Fruit fly (Drosophila melanogaster) whole organism, embryonic: ENCODE measurements around the gene Tsf1.

Experiments used
- Aef1 ChIP-seq: fragments of 200-800 bp; sonication (Bioruptor generic); IDR thresholded peaks from 3 replicates; pipeline ENCODE4 v1.3.6; 2022; ENCODE audit warnings: missing biosample characterization, missing genetic modification characterization
- Antp ChIP-seq: fragments of 200-800 bp; sonication (Bioruptor generic); optimal IDR thresholded peaks from 3 replicates; lab custom pipeline; 2016; ENCODE audit warnings: missing biosample characterization, missing genetic modification characterization
- Asciz ChIP-seq: fragments of 200-800 bp; sonication (Bioruptor generic); optimal IDR thresholded peaks from 2 replicates; lab custom pipeline; 2017; ENCODE audit warnings: missing biosample characterization, mild to moderate bottlenecking, missing genetic modification characterization, missing genetic modification reagents
- Bgb ChIP-seq: fragments of 200-800 bp; sonication (Bioruptor generic); IDR thresholded peaks from 2 replicates; pipeline ENCODE4 v1.3.6; 2022; ENCODE audit warnings: missing biosample characterization, missing genetic modification characterization; ENCODE audit not compliant: partially characterized antibody
- CG10147 ChIP-seq: fragments of 200-800 bp; sonication (Bioruptor generic); optimal IDR thresholded peaks from 2 replicates; lab custom pipeline; 2019; ENCODE audit warnings: missing biosample characterization, mild to moderate bottlenecking, missing genetic modification characterization, moderate library complexity
- CG10462 ChIP-seq: fragments of 200-800 bp; sonication (Bioruptor generic); optimal IDR thresholded peaks from 2 replicates; lab custom pipeline; 2016; ENCODE audit warnings: missing biosample characterization, missing genetic modification characterization
- CG12104 ChIP-seq: fragments of 200-800 bp; sonication (Bioruptor generic); optimal IDR thresholded peaks from 3 replicates; lab custom pipeline; 2016; ENCODE audit warnings: missing biosample characterization, missing genetic modification characterization
- CG12744 ChIP-seq: fragments of 200-800 bp; sonication (Bioruptor generic); optimal IDR thresholded peaks from 2 replicates; lab custom pipeline; 2016; ENCODE audit warnings: missing biosample characterization, missing genetic modification characterization
- CG12769 ChIP-seq: fragments of 200-800 bp; sonication (Bioruptor generic); optimal IDR thresholded peaks from 2 replicates; lab custom pipeline; 2019; ENCODE audit warnings: missing biosample characterization, mild to moderate bottlenecking, missing genetic modification characterization, moderate library complexity
- CG14014 ChIP-seq: fragments of 200-800 bp; sonication (Bioruptor generic); IDR thresholded peaks from 2 replicates; pipeline ENCODE4 v1.3.6; 2022; ENCODE audit warnings: missing biosample characterization, missing genetic modification characterization
- CG17568 ChIP-seq: fragments of 200-800 bp; sonication (Bioruptor generic); optimal IDR thresholded peaks from 2 replicates; lab custom pipeline; 2018; ENCODE audit warnings: missing biosample characterization, mild to moderate bottlenecking, missing genetic modification characterization, moderate library complexity
- CG17802 ChIP-seq: fragments of 200-800 bp; sonication (Bioruptor generic); optimal IDR thresholded peaks from 2 replicates; lab custom pipeline; 2018; ENCODE audit warnings: missing biosample characterization, mild to moderate bottlenecking, missing genetic modification characterization, moderate library complexity
- CG17829 ChIP-seq: fragments of 200-800 bp; optimal IDR thresholded peaks from 2 replicates; lab custom pipeline; 2019; ENCODE audit warnings: missing biosample characterization, mild to moderate bottlenecking, missing genetic modification characterization, moderate library complexity
- CG2199 ChIP-seq: fragments of 200-800 bp; sonication (Bioruptor generic); IDR thresholded peaks from 3 replicates; pipeline ENCODE4 v1.3.6; 2022; ENCODE audit warnings: missing biosample characterization, missing genetic modification characterization
- CG2875 ChIP-seq: fragments of 200-800 bp; sonication (Bioruptor generic); optimal IDR thresholded peaks from 2 replicates; lab custom pipeline; 2017; ENCODE audit warnings: missing biosample characterization, mild to moderate bottlenecking, missing genetic modification characterization, missing genetic modification reagents
- CG3847 ChIP-seq: fragments of 200-800 bp; sonication (Bioruptor generic); IDR thresholded peaks from 2 replicates; pipeline ENCODE4 v1.3.6; 2022; ENCODE audit warnings: missing biosample characterization, missing genetic modification characterization
- CG6175 ChIP-seq: fragments of 200-800 bp; sonication (Bioruptor generic); IDR thresholded peaks from 3 replicates; pipeline ENCODE4 v1.3.6; 2022; ENCODE audit warnings: missing biosample characterization, missing genetic modification characterization
- CG6689 ChIP-seq: fragments of 200-800 bp; sonication (Bioruptor generic); IDR thresholded peaks from 2 replicates; pipeline ENCODE4 v1.3.6; 2022; ENCODE audit warnings: missing biosample characterization, missing genetic modification characterization
- CG6791 ChIP-seq: fragments of 200-800 bp; sonication (Bioruptor generic); IDR thresholded peaks from 3 replicates; pipeline ENCODE4 v1.3.6; 2022; ENCODE audit warnings: missing biosample characterization, missing genetic modification characterization; ENCODE audit not compliant: partially characterized antibody
- Eip74EF ChIP-seq, 2 experiments: fragments of 200-800 bp in 1 of 2; fragments of >200 bp in 1 of 2; sonication (Bioruptor generic) in 1 of 2; optimal IDR thresholded peaks; 2 replicates each; lab custom pipeline; 2017 to 2019; ENCODE audit warnings: missing biosample characterization in 2 of 2, missing genetic modification characterization in 2 of 2, mild to moderate bottlenecking in 1 of 2, moderate library complexity in 1 of 2
- Fer3 ChIP-seq: fragments of 200-800 bp; sonication (Bioruptor generic); optimal IDR thresholded peaks from 2 replicates; lab custom pipeline; 2018; ENCODE audit warnings: missing biosample characterization, mild to moderate bottlenecking, missing genetic modification characterization, moderate library complexity
- GATAe ChIP-seq: fragments of 200-800 bp; sonication (Bioruptor generic); conservative IDR thresholded peaks from 2 replicates; pipeline ENCODE4 v1.3.6; 2022; ENCODE audit warnings: missing biosample characterization, missing genetic modification characterization
- Hey ChIP-seq: fragments of 200-800 bp; sonication (Bioruptor generic); optimal IDR thresholded peaks from 3 replicates; lab custom pipeline; 2018; ENCODE audit warnings: missing biosample characterization, mild to moderate bottlenecking, missing genetic modification characterization
- Jarid2 ChIP-seq: fragments of 200-800 bp; sonication (Bioruptor generic); optimal IDR thresholded peaks from 3 replicates; lab custom pipeline; 2017; ENCODE audit warnings: mild to moderate bottlenecking, missing biosample characterization, missing genetic modification reagents, missing genetic modification characterization
- Mad ChIP-seq: fragments of 200-800 bp; sonication (Bioruptor generic); optimal IDR thresholded peaks from 2 replicates; lab custom pipeline; 2016; ENCODE audit warnings: missing biosample characterization, missing genetic modification characterization
- Mrtf ChIP-seq: fragments of 200-800 bp; sonication (Bioruptor generic); IDR thresholded peaks from 3 replicates; pipeline ENCODE4 v1.3.6; 2022; ENCODE audit warnings: missing biosample characterization, missing genetic modification characterization
- Nf-YB ChIP-seq: fragments of 200-800 bp; sonication (Bioruptor generic); optimal IDR thresholded peaks from 3 replicates; lab custom pipeline; 2019; ENCODE audit warnings: missing biosample characterization, mild to moderate bottlenecking, missing genetic modification characterization, moderate library complexity
- Nf-YC ChIP-seq: fragments of 200-800 bp; optimal IDR thresholded peaks from 3 replicates; lab custom pipeline; 2019; ENCODE audit warnings: missing biosample characterization, mild to moderate bottlenecking, missing genetic modification characterization, moderate library complexity
- Ptx1 ChIP-seq: fragments of 200-800 bp; sonication (Bioruptor generic); IDR thresholded peaks from 2 replicates; pipeline ENCODE4 v1.3.6; 2022; ENCODE audit warnings: missing biosample characterization, missing genetic modification characterization
- Scr ChIP-seq: fragments of 200-800 bp; sonication (Bioruptor generic); IDR thresholded peaks from 2 replicates; pipeline ENCODE4 v1.3.6; 2022; ENCODE audit warnings: missing biosample characterization, missing genetic modification characterization; ENCODE audit not compliant: partially characterized antibody
- Sox102F ChIP-seq: fragments of 200-800 bp; sonication (Bioruptor generic); optimal IDR thresholded peaks from 2 replicates; lab custom pipeline; 2018; ENCODE audit warnings: missing biosample characterization, mild to moderate bottlenecking, missing genetic modification characterization, moderate library complexity
- TFAM ChIP-seq: fragments of 200-800 bp; sonication (Bioruptor generic); optimal IDR thresholded peaks from 2 replicates; lab custom pipeline; 2017; ENCODE audit warnings: missing biosample characterization, missing genetic modification characterization, inconsistent platforms
- bsh ChIP-seq, 2 experiments: fragments of 200-800 bp; sonication (Bioruptor generic); optimal IDR thresholded peaks; 2 replicates each; lab custom pipeline; 2017 to 2018; ENCODE audit warnings: mild to moderate bottlenecking in 2 of 2, missing biosample characterization in 2 of 2, missing genetic modification characterization in 2 of 2, moderate library complexity in 1 of 2
- caup ChIP-seq: fragments of 200-800 bp; sonication (Bioruptor generic); optimal IDR thresholded peaks from 3 replicates; lab custom pipeline; 2017; ENCODE audit warnings: missing biosample characterization, mild to moderate bottlenecking, missing genetic modification characterization, moderate library complexity; ENCODE audit not compliant: severe bottlenecking
- cg ChIP-seq: fragments of 200-800 bp; sonication (Bioruptor generic); optimal IDR thresholded peaks from 3 replicates; lab custom pipeline; 2019; ENCODE audit warnings: missing biosample characterization, mild to moderate bottlenecking, missing genetic modification characterization, moderate library complexity
- dan ChIP-seq: fragments of 200-800 bp; sonication (Bioruptor generic); IDR thresholded peaks from 2 replicates; pipeline ENCODE4 v1.3.6; 2022; ENCODE audit warnings: missing biosample characterization, missing genetic modification characterization
- dpn ChIP-seq, 2 experiments: fragments of 200-800 bp; sonication (Bioruptor generic); optimal IDR thresholded peaks; 3 replicates each; lab custom pipeline; 2016; ENCODE audit warnings: missing biosample characterization in 2 of 2, missing genetic modification characterization in 2 of 2
- fd102C ChIP-seq: fragments of 200-800 bp; sonication (Bioruptor generic); optimal IDR thresholded peaks from 2 replicates; lab custom pipeline; 2018; ENCODE audit warnings: missing biosample characterization, mild to moderate bottlenecking, missing genetic modification characterization, moderate library complexity
- gce ChIP-seq: fragments of 200-800 bp; sonication (Bioruptor generic); IDR thresholded peaks from 3 replicates; pipeline ENCODE4 v1.3.6; 2022; ENCODE audit warnings: missing biosample characterization, missing genetic modification characterization
- kay ChIP-seq: fragments of 200-800 bp; sonication (Bioruptor generic); optimal IDR thresholded peaks from 2 replicates; lab custom pipeline; 2016; ENCODE audit warnings: missing biosample characterization, missing genetic modification characterization
- oc ChIP-seq: fragments of 200-800 bp; sonication (Bioruptor generic); optimal IDR thresholded peaks from 2 replicates; lab custom pipeline; 2018; ENCODE audit warnings: missing biosample characterization, mild to moderate bottlenecking, missing genetic modification characterization, moderate library complexity
- prd ChIP-seq, 3 experiments: fragments of >200 bp in 2 of 3; fragments of 200-800 bp in 1 of 3; sonication (Bioruptor generic) in 1 of 3; optimal IDR thresholded peaks in 2 of 3; IDR thresholded peaks in 1 of 3; 2 replicates in 2 of 3; 3 replicates in 1 of 3; pipeline versions ENCODE4 v1.3.6 to Lab custom; 2017 to 2022; ENCODE audit warnings: missing biosample characterization in 1 of 3, missing genetic modification characterization in 1 of 3
- stwl ChIP-seq: fragments of 200-800 bp; sonication (Bioruptor generic); optimal IDR thresholded peaks from 3 replicates; lab custom pipeline; 2018; ENCODE audit warnings: missing biosample characterization, mild to moderate bottlenecking, missing genetic modification characterization, moderate library complexity
- wek ChIP-seq: fragments of 200-800 bp; sonication (Bioruptor generic); optimal IDR thresholded peaks from 3 replicates; lab custom pipeline; 2018; ENCODE audit warnings: missing biosample characterization, mild to moderate bottlenecking, missing genetic modification characterization, moderate library complexity

The Tsf1 gene

DNA sequence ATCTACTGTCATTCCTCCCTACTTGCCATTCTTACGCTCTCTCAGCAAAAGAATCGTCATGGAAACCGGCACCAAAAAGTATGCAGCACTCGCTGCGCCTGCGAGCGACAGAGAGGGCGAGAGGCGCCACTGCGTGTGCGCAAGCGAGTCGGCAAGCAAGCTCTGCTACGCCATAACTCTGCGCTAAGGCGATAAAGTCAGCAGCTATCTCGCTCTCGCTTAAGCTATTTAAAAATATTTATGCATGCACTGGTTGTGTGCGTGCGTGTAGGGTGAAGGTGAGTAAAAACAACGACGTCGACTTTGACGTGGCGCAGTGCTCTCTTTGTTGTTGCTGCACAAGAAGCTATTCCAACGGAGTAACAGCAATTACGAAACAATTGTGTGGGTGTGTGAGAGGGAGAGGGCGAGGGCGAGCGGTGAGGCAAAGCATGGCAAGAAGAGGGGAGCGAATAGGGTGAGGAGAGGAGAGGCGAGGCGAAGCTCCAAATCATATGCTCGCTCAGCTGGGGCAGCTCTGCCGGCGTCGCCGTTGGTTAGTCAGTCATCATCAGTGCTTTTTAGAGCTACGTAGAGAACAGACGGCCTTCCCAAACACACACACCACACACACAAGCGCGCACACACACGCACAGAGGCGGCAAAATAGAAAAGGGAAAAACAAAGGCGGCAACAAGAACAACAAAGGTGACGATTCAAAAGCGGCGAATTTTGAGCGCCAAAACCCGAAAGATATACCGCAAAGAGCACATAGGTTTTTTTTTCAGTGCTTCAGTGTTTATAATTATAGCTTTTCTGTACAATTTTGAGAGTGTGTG lies 20.6 kb upstream of the Tsf1 start, which contains the start of gene CrebB (continued):
- peak; percentile 19 for TF ChIP-seq Sox102F (GFP tag; lab: Kevin White, UChicago)
- peak; percentile 82 for TF ChIP-seq oc (tag; lab: Kevin White, UChicago)
- TF ChIP-seq CG12744 (GFP tag; lab: Kevin White, UChicago), result peak; percentile 27
- peak; percentile 90 for TF ChIP-seq CG12769
- TF ChIP-seq CG14014 (GFP tag; lab: Robert Waterston, UW), result peak; percentile 43; the same call in 1 of the 2 replicates
- TF ChIP-seq CG6689 (GFP tag; lab: Robert Waterston, UW), result peak; percentile 69
- TF ChIP-seq cg (GFP tag; lab: Kevin White, UChicago), result peak; percentile 85
- peak; percentile 91 for TF ChIP-seq GATAe (GFP tag; lab: Robert Waterston, UW)
- TF ChIP-seq CG17802 (tag; lab: Kevin White, UChicago), result no peak
- TF ChIP-seq Bgb (GFP tag; lab: Robert Waterston, UW), result no peak
- TF ChIP-seq Ptx1, result peak; percentile 47
- peak; percentile 36 for TF ChIP-seq Antp (GFP tag; lab: Kevin White, UChicago)
- TF ChIP-seq Mad (GFP tag; lab: Kevin White, UChicago), result no peak
- TF ChIP-seq CG17568 (GFP tag; lab: Kevin White, UChicago), result peak; percentile 0
- no peak for TF ChIP-seq Eip74EF (GFP tag; optimal IDR thresholded peaks at IDR 0.05; lab: Kevin White, UChicago)
- peak; percentile 22; the same call in 1 of the 3 replicates for TF ChIP-seq CG6175
- 0 out of 2 replicates have a peak, but pooled peaks have one; percentile 21 for TF ChIP-seq CG3847 (GFP tag; lab: Robert Waterston, UW)
- TF ChIP-seq CG2875, result peak; percentile 12
- peak; percentile 24 for TF ChIP-seq Nf-YB (GFP tag; lab: Kevin White, UChicago)
- 0 out of 3 replicates have a peak, but pooled peaks have one; percentile 33 for TF ChIP-seq Mrtf (GFP tag; lab: Robert Waterston, UW)
- TF ChIP-seq dpn (GFP tag; optimal IDR thresholded peaks at IDR 0.05; lab: Kevin White, UChicago), result peak; percentile 7 to 35
- peak; percentile 81 for TF ChIP-seq Nf-YC
- TF ChIP-seq CG6791 (GFP tag; lab: Robert Waterston, UW), result 0 out of 3 replicates have a peak, but pooled peaks have one; percentile 26
- no peak for TF ChIP-seq Jarid2
- peak; percentile 17 for TF ChIP-seq caup (GFP tag; lab: Kevin White, UChicago)
- peak; percentile 84 for TF ChIP-seq kay (GFP tag; lab: Kevin White, UChicago)
- peak; percentile 12 for TF ChIP-seq Asciz (GFP tag; lab: Kevin White, UChicago)

dm6 chrX:18366851-18367649 lies 19.8 kb upstream of the Tsf1 start:
- TF ChIP-seq CG17829 (peak; percentile 40), wek (GFP tag; lab: Kevin White, UChicago) (no peak), CG17568 (GFP tag; lab: Kevin White, UChicago) (peak; percentile 68), dan (GFP tag; lab: Robert Waterston, UW) (no peak), dpn (GFP tag; optimal IDR thresholded peaks at IDR 0.05; lab: Kevin White, UChicago) (peak in 1 of 2 experiments; percentile 38), bsh (GFP tag; optimal IDR thresholded peaks at IDR 0.05; lab: Kevin White, UChicago) (peak in 1 of 2 experiments; percentile 57), Asciz (GFP tag; lab: Kevin White, UChicago) (peak; percentile 15), Scr (no peak), Hey (tag; lab: Kevin White, UChicago) (peak; percentile 5), TFAM (GFP tag; lab: Kevin White, UChicago) (no peak), gce (no peak), Fer3 (tag; lab: Kevin White, UChicago) (peak; percentile 86), CG10147 (GFP tag; lab: Kevin White, UChicago) (peak; percentile 76), prd (optimal IDR thresholded peaks at IDR 0.05; lab: Kevin White, UChicago) (no peak), prd (GFP tag; IDR thresholded peaks at IDR 0.05; lab: Robert Waterston, UW) (peak; percentile 73; the same call in 2 of the 3 replicates), fd102C (GFP tag; lab: Kevin White, UChicago) (no peak), CG12104 (GFP tag; lab: Kevin White, UChicago) (peak; percentile 30), Aef1 (GFP tag; lab: Robert Waterston, UW) (peak; percentile 71), stwl (tag; lab: Kevin White, UChicago) (no peak), CG2199 (no peak), CG10462 (GFP tag; lab: Kevin White, UChicago) (no peak)
